Fruit fly (Drosophila melanogaster) whole organism, embryonic: ENCODE results near the gene CG42272.
A peak's percentile ranks its signal among the peaks of the same experiment; 100 is the strongest.

Experiments
- Adf1 ChIP-seq: fragments of 200-800 bp; sonication (Bioruptor generic); IDR thresholded peaks from 2 replicates; pipeline ENCODE4 v1.3.6; 2022; ENCODE audit warnings: missing biosample characterization, missing genetic modification characterization
- B-H2 ChIP-seq: fragments of 200-800 bp; sonication (Bioruptor generic); optimal IDR thresholded peaks from 2 replicates; lab custom pipeline; 2018; ENCODE audit warnings: missing biosample characterization, mild to moderate bottlenecking, missing genetic modification characterization
- BtbVII ChIP-seq: fragments of 200-800 bp; sonication (Bioruptor generic); optimal IDR thresholded peaks from 3 replicates; lab custom pipeline; 2017; ENCODE audit warnings: missing biosample characterization, mild to moderate bottlenecking, missing genetic modification characterization
- CG1024 ChIP-seq: fragments of 200-800 bp; sonication (Bioruptor generic); IDR thresholded peaks from 2 replicates; pipeline ENCODE4 v1.3.6; 2022; ENCODE audit warnings: missing biosample characterization, missing genetic modification characterization
- CG11456 ChIP-seq: fragments of 200-800 bp; sonication (Bioruptor generic); IDR thresholded peaks from 3 replicates; pipeline ENCODE4 v1.3.6; 2022; ENCODE audit warnings: missing biosample characterization, missing genetic modification characterization
- CG12155 ChIP-seq: fragments of 200-800 bp; sonication (Bioruptor generic); optimal IDR thresholded peaks from 3 replicates; lab custom pipeline; 2016; ENCODE audit warnings: missing biosample characterization, missing genetic modification characterization
- CG13424 ChIP-seq: fragments of 200-800 bp; sonication (Bioruptor generic); optimal IDR thresholded peaks from 2 replicates; lab custom pipeline; 2019; ENCODE audit warnings: missing biosample characterization, mild to moderate bottlenecking, missing genetic modification characterization, moderate library complexity
- CG13894 ChIP-seq: fragments of 200-800 bp; sonication (Bioruptor generic); optimal IDR thresholded peaks from 3 replicates; lab custom pipeline; 2018; ENCODE audit warnings: missing biosample characterization, mild to moderate bottlenecking, missing genetic modification characterization, moderate library complexity
- CG14667 ChIP-seq: fragments of 200-800 bp; sonication (Bioruptor generic); IDR thresholded peaks from 2 replicates; pipeline ENCODE4 v1.3.6; 2022; ENCODE audit warnings: missing biosample characterization, missing genetic modification characterization
- CG15011 ChIP-seq: fragments of 200-800 bp; sonication (Bioruptor generic); optimal IDR thresholded peaks from 3 replicates; lab custom pipeline; 2018; ENCODE audit warnings: missing biosample characterization, mild to moderate bottlenecking, missing genetic modification characterization
- CG15696 ChIP-seq: fragments of 200-800 bp; sonication (Bioruptor generic); optimal IDR thresholded peaks from 2 replicates; lab custom pipeline; 2019; ENCODE audit warnings: missing biosample characterization, mild to moderate bottlenecking, missing genetic modification characterization, moderate library complexity
- CG1603 ChIP-seq: fragments of 200-800 bp; sonication (Bioruptor generic); optimal IDR thresholded peaks from 2 replicates; lab custom pipeline; 2019; ENCODE audit warnings: missing biosample characterization, mild to moderate bottlenecking, missing genetic modification characterization, moderate library complexity
- CG17359 ChIP-seq: fragments of 200-800 bp; sonication (Bioruptor generic); optimal IDR thresholded peaks from 3 replicates; lab custom pipeline; 2018; ENCODE audit warnings: missing biosample characterization, mild to moderate bottlenecking, missing genetic modification characterization, moderate library complexity
- CG17568 ChIP-seq: fragments of 200-800 bp; sonication (Bioruptor generic); optimal IDR thresholded peaks from 2 replicates; lab custom pipeline; 2018; ENCODE audit warnings: missing biosample characterization, mild to moderate bottlenecking, missing genetic modification characterization, moderate library complexity
- CG18262 ChIP-seq: fragments of 200-800 bp; optimal IDR thresholded peaks from 3 replicates; lab custom pipeline; 2019; ENCODE audit warnings: missing biosample characterization, mild to moderate bottlenecking, missing genetic modification characterization, moderate library complexity
- CG2678 ChIP-seq: fragments of 200-800 bp; sonication (Bioruptor generic); optimal IDR thresholded peaks from 3 replicates; lab custom pipeline; 2019; ENCODE audit warnings: missing biosample characterization, mild to moderate bottlenecking, missing genetic modification characterization, moderate library complexity
- CG3281 ChIP-seq: fragments of 200-800 bp; sonication (Bioruptor generic); optimal IDR thresholded peaks from 3 replicates; lab custom pipeline; 2017; ENCODE audit warnings: missing biosample characterization, mild to moderate bottlenecking, missing genetic modification characterization
- CG6175 ChIP-seq: fragments of 200-800 bp; sonication (Bioruptor generic); IDR thresholded peaks from 3 replicates; pipeline ENCODE4 v1.3.6; 2022; ENCODE audit warnings: missing biosample characterization, missing genetic modification characterization
- CG7556 ChIP-seq: fragments of 200-800 bp; sonication (Bioruptor generic); optimal IDR thresholded peaks from 2 replicates; lab custom pipeline; 2017; ENCODE audit warnings: missing biosample characterization, mild to moderate bottlenecking, missing genetic modification characterization
- CG7745 ChIP-seq: fragments of 200-800 bp; sonication (Bioruptor generic); optimal IDR thresholded peaks from 2 replicates; lab custom pipeline; 2018; ENCODE audit warnings: missing biosample characterization, mild to moderate bottlenecking, missing genetic modification characterization, moderate library complexity
- CG7786 ChIP-seq: fragments of 200-800 bp; sonication (Bioruptor generic); optimal IDR thresholded peaks from 2 replicates; lab custom pipeline; 2016; ENCODE audit warnings: missing biosample characterization, missing genetic modification characterization
- CG9609 ChIP-seq: fragments of 200-800 bp; sonication (Bioruptor generic); optimal IDR thresholded peaks from 3 replicates; lab custom pipeline; 2016; ENCODE audit warnings: missing biosample characterization, missing genetic modification characterization
- CG9876 ChIP-seq: fragments of 200-800 bp; sonication (Bioruptor generic); optimal IDR thresholded peaks from 2 replicates; lab custom pipeline; 2016; ENCODE audit warnings: missing biosample characterization, missing genetic modification characterization
- CG9932 ChIP-seq: fragments of 200-800 bp; sonication (Bioruptor generic); IDR thresholded peaks from 2 replicates; pipeline ENCODE4 v1.3.6; 2022; ENCODE audit warnings: missing biosample characterization, missing genetic modification characterization
- Elba2 ChIP-seq: fragments of 200-800 bp; sonication (Bioruptor generic); optimal IDR thresholded peaks from 3 replicates; lab custom pipeline; 2016; ENCODE audit warnings: missing biosample characterization, missing genetic modification characterization
- H2.0 ChIP-seq: fragments of 200-800 bp; sonication (Bioruptor generic); IDR thresholded peaks from 2 replicates; pipeline ENCODE4 v1.3.6; 2022; ENCODE audit warnings: missing biosample characterization, missing genetic modification characterization
- Hr3 ChIP-seq: fragments of 200-800 bp; sonication (Bioruptor generic); optimal IDR thresholded peaks from 3 replicates; lab custom pipeline; 2016; ENCODE audit warnings: missing biosample characterization, missing genetic modification characterization
- Hsf ChIP-seq: fragments of 200-800 bp; sonication (Bioruptor generic); optimal IDR thresholded peaks from 3 replicates; lab custom pipeline; 2016; ENCODE audit warnings: missing biosample characterization, missing genetic modification characterization
- NK7.1 ChIP-seq: fragments of 200-800 bp; sonication (Bioruptor generic); optimal IDR thresholded peaks from 3 replicates; lab custom pipeline; 2016; ENCODE audit warnings: missing biosample characterization, missing genetic modification characterization
- Scr ChIP-seq: fragments of 200-800 bp; sonication (Bioruptor generic); IDR thresholded peaks from 2 replicates; pipeline ENCODE4 v1.3.6; 2022; ENCODE audit warnings: missing biosample characterization, missing genetic modification characterization; ENCODE audit not compliant: partially characterized antibody
- Taf1 ChIP-seq: fragments of 200-800 bp; sonication (Bioruptor generic); IDR thresholded peaks from 2 replicates; pipeline ENCODE4 v1.3.6; 2022; ENCODE audit warnings: missing biosample characterization, missing genetic modification characterization
- Tbp ChIP-seq: fragments of >200 bp; optimal IDR thresholded peaks from 2 replicates; lab custom pipeline; 2018; ENCODE audit warnings: missing biosample characterization, missing genetic modification characterization
- Xbp1 ChIP-seq: fragments of 200-800 bp; sonication (Bioruptor generic); optimal IDR thresholded peaks from 3 replicates; lab custom pipeline; 2016; ENCODE audit warnings: missing biosample characterization, mild to moderate bottlenecking, missing genetic modification characterization
- br ChIP-seq: fragments of >200 bp; optimal IDR thresholded peaks from 2 replicates; lab custom pipeline; 2017
- disco-r ChIP-seq: fragments of 200-800 bp; sonication (Bioruptor generic); optimal IDR thresholded peaks from 2 replicates; lab custom pipeline; 2016; ENCODE audit warnings: missing biosample characterization, missing genetic modification characterization
- fd102C ChIP-seq: fragments of 200-800 bp; sonication (Bioruptor generic); optimal IDR thresholded peaks from 2 replicates; lab custom pipeline; 2018; ENCODE audit warnings: missing biosample characterization, mild to moderate bottlenecking, missing genetic modification characterization, moderate library complexity
- grau ChIP-seq: fragments of 200-800 bp; optimal IDR thresholded peaks from 3 replicates; lab custom pipeline; 2019; ENCODE audit warnings: missing biosample characterization, mild to moderate bottlenecking, missing genetic modification characterization, moderate library complexity
- gt ChIP-seq: fragments of 200-800 bp; sonication (Bioruptor generic); IDR thresholded peaks from 2 replicates; pipeline ENCODE4 v1.3.6; 2022; ENCODE audit warnings: missing biosample characterization, missing genetic modification characterization
- lbe ChIP-seq: fragments of 200-800 bp; sonication (Bioruptor generic); optimal IDR thresholded peaks from 2 replicates; lab custom pipeline; 2016; ENCODE audit warnings: missing biosample characterization, mild to moderate bottlenecking, missing genetic modification characterization
- pfk ChIP-seq: fragments of 200-800 bp; sonication (Bioruptor generic); optimal IDR thresholded peaks from 2 replicates; lab custom pipeline; 2018; ENCODE audit warnings: missing biosample characterization, mild to moderate bottlenecking, missing genetic modification characterization, moderate library complexity
- pum ChIP-seq: fragments of 200-800 bp; sonication (Bioruptor generic); optimal IDR thresholded peaks from 2 replicates; lab custom pipeline; 2016; ENCODE audit warnings: missing biosample characterization, missing genetic modification characterization
- ro ChIP-seq: fragments of 200-800 bp; sonication (Bioruptor generic); IDR thresholded peaks from 2 replicates; pipeline ENCODE4 v1.3.6; 2022; ENCODE audit warnings: missing biosample characterization, missing genetic modification characterization
- row ChIP-seq: fragments of 200-800 bp; sonication (Bioruptor generic); IDR thresholded peaks from 3 replicates; pipeline ENCODE4 v1.3.6; 2022; ENCODE audit warnings: missing biosample characterization, missing genetic modification characterization
- run ChIP-seq: fragments of 200-800 bp; sonication (Bioruptor generic); optimal IDR thresholded peaks from 3 replicates; lab custom pipeline; 2018; ENCODE audit warnings: missing biosample characterization, mild to moderate bottlenecking, missing genetic modification characterization
- sc ChIP-seq, 3 experiments: fragments of >200 bp in 2 of 3; fragments of 200-800 bp in 1 of 3; sonication (Bioruptor generic) in 1 of 3; optimal IDR thresholded peaks; 2 replicates in 2 of 3; 3 replicates in 1 of 3; lab custom pipeline; 2017; ENCODE audit warnings: mild to moderate bottlenecking in 1 of 3, missing biosample characterization in 1 of 3, missing genetic modification characterization in 1 of 3, missing genetic modification reagents in 1 of 3
- sim ChIP-seq: fragments of 200-800 bp; sonication (Bioruptor generic); IDR thresholded peaks from 2 replicates; pipeline ENCODE4 v1.3.6; 2022; ENCODE audit warnings: missing biosample characterization, missing genetic modification characterization
- ssp ChIP-seq: fragments of 200-800 bp; sonication (Bioruptor generic); IDR thresholded peaks from 2 replicates; pipeline ENCODE4 v1.3.6; 2022; ENCODE audit warnings: missing biosample characterization, missing genetic modification characterization
- stwl ChIP-seq: fragments of 200-800 bp; sonication (Bioruptor generic); optimal IDR thresholded peaks from 3 replicates; lab custom pipeline; 2018; ENCODE audit warnings: missing biosample characterization, mild to moderate bottlenecking, missing genetic modification characterization, moderate library complexity
- tgo ChIP-seq: fragments of 200-800 bp; sonication (Bioruptor generic); IDR thresholded peaks from 3 replicates; pipeline ENCODE4 v1.3.6; 2022; ENCODE audit warnings: missing biosample characterization, missing genetic modification characterization
- unpg ChIP-seq: fragments of 200-800 bp; sonication (Bioruptor generic); optimal IDR thresholded peaks from 3 replicates; lab custom pipeline; 2018; ENCODE audit warnings: missing biosample characterization, mild to moderate bottlenecking, missing genetic modification characterization, moderate library complexity
- zen ChIP-seq: fragments of 200-800 bp; sonication (Bioruptor generic); optimal IDR thresholded peaks from 3 replicates; lab custom pipeline; 2018; ENCODE audit warnings: missing biosample characterization, mild to moderate bottlenecking, missing genetic modification characterization, moderate library complexity
- zen2 ChIP-seq: fragments of 200-800 bp; sonication (Bioruptor generic); IDR thresholded peaks from 3 replicates; pipeline ENCODE4 v1.3.6; 2022; ENCODE audit warnings: missing biosample characterization, missing genetic modification characterization; ENCODE audit not compliant: partially characterized antibody

Gene CG42272

DNA sequence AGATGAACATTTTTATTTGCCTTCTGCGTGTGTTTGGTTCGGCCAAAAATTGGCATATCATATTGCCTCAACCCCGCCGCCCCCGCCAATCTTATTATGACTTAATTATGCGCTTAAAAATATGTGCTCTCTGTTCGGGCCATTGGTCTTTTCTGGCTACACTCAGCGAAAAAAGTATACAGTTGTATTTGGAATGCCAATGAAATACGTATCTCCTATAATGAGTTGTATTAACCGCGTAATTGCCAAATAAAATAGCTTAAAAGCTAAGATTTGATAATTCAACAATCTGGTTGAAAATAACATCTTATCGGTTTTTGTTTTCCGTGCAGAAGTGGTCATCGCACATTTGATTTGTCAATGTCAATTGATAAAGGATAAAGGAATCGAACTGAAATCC lies 17.2 kb downstream of the CG42272 start (continued):
- TF ChIP-seq sc (optimal IDR thresholded peaks at IDR 0.05; lab: Kevin White, UChicago) (no peak), sc (GFP tag; optimal IDR thresholded peaks at IDR 0.05; lab: Kevin White, UChicago) (no peak), CG9932 (GFP tag; lab: Robert Waterston, UW) (peak; percentile 30; the same call in 1 of the 2 replicates), CG13894 (no peak), stwl (tag; lab: Kevin White, UChicago) (no peak), CG17359 (peak; percentile 17), B-H2 (GFP tag; lab: Kevin White, UChicago) (no peak), CG9876 (GFP tag; lab: Kevin White, UChicago) (no peak), CG12155 (GFP tag; lab: Kevin White, UChicago) (no peak), CG6175 (GFP tag; lab: Robert Waterston, UW) (no peak), CG3281 (GFP tag; lab: Kevin White, UChicago) (peak; percentile 29), NK7.1 (GFP tag; lab: Kevin White, UChicago) (no peak), CG14667 (GFP tag; lab: Robert Waterston, UW) (no peak), CG7745 (tag; lab: Kevin White, UChicago) (no peak), Adf1 (GFP tag; lab: Robert Waterston, UW) (no peak), lbe (GFP tag; lab: Kevin White, UChicago) (no peak), tgo (GFP tag; lab: Robert Waterston, UW) (no peak), zen (no peak), Hr3 (no peak), fd102C (no peak), CG1603 (peak; percentile 38), Hsf (no peak), H2.0 (no peak), CG7786 (no peak), sim (GFP tag; lab: Robert Waterston, UW) (no peak), Xbp1 (GFP tag; lab: Kevin White, UChicago) (peak; percentile 28), CG2678 (tag; lab: Kevin White, UChicago) (peak; percentile 30), Taf1 (no peak), run (tag; lab: Kevin White, UChicago) (no peak), pum (GFP tag; lab: Kevin White, UChicago) (no peak), BtbVII (no peak), Scr (GFP tag; lab: Robert Waterston, UW) (no peak), CG9609 (GFP tag; lab: Kevin White, UChicago) (no peak), disco-r (GFP tag; lab: Kevin White, UChicago) (no peak), unpg (GFP tag; lab: Kevin White, UChicago) (peak; percentile 7), Elba2 (GFP tag; lab: Kevin White, UChicago) (no peak), pfk (GFP tag; lab: Kevin White, UChicago) (no peak), CG1024 (GFP tag; lab: Robert Waterston, UW) (no peak), CG15696 (no peak), CG13424 (tag; lab: Kevin White, UChicago) (no peak), CG18262 (no peak), gt (no peak), ro (GFP tag; lab: Robert Waterston, UW) (no peak), CG15011 (GFP tag; lab: Kevin White, UChicago) (no peak), CG7556 (GFP tag; lab: Kevin White, UChicago) (no peak), br (lab: Kevin White, UChicago) (no peak), grau (tag; lab: Kevin White, UChicago) (peak; percentile 7), CG11456 (GFP tag; lab: Robert Waterston, UW) (no peak), CG17568 (GFP tag; lab: Kevin White, UChicago) (no peak), zen2 (GFP tag; lab: Robert Waterston, UW) (no peak), ssp (GFP tag; lab: Robert Waterston, UW) (no peak), Tbp (GFP tag; lab: Kevin White, UChicago) (no peak), row (GFP tag; lab: Robert Waterston, UW) (0 out of 3 replicates have a peak, but pooled peaks have one; percentile 33)
